Worm (Caenorhabditis elegans): ENCODE measurements around the gene C47D12.5.

C47D12.5 gene

ce11 chrII:11727438-11727837, 42.4 kb upstream of the C47D12.5 start:
- TF ChIP-seq R02D3.7 (tag; optimal IDR thresholded peaks at IDR 0.05), result no peak
- TF ChIP-seq nhr-76 (tag; optimal IDR thresholded peaks at IDR 0.05), result no peak
- no peak for TF ChIP-seq daf-12 (tag; optimal IDR thresholded peaks at IDR 0.05)
- TF ChIP-seq nhr-12 (tag; optimal IDR thresholded peaks at IDR 0.05), result no peak
- no peak for TF ChIP-seq lin-15B (tag; optimal IDR thresholded peaks at IDR 0.05)
- TF ChIP-seq ceh-82 (tag; optimal IDR thresholded peaks at IDR 0.05), result no peak
- no peak for TF ChIP-seq pha-4 (tag; optimal IDR thresholded peaks at IDR 0.05)
- TF ChIP-seq ztf-11 (tag; optimal IDR thresholded peaks at IDR 0.05), result no peak
- TF ChIP-seq lin-39 (tag; optimal IDR thresholded peaks at IDR 0.05), result no peak
- no peak for TF ChIP-seq aly-2 (tag; optimal IDR thresholded peaks at IDR 0.05)

DNA sequence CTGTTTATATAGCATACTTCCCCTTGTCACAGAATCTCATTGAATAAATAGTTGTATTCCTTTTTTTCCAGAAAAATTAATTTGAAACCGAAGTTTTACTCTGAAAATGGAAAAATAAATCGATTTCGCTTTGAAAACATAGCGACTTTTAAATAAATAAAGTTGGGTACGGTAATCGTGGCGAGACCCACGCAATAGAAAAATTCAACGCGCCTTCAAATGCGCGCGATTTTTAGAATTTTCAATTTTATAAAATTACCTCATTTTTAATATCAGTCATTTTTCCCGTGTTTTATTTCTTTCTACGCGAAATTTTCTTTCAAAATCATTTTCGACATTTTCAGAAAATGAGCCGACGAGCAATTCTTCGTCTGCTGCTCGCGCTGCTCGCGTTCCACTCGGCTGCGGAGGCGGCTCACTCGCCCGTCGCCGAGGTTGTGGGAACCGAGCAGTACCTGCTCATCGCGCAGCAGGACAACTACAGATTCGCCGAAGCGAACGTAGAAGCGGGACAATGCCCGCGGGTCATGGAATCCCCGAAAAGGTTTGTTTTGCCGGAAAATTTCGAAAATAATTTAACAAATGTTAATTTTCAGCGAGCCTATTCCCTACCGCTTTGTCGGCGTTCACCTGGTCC, 41.5 kb upstream of the C47D12.5 start, which contains the start of gene F13D12.5:
TSS of gene F13D12.5 (plus strand) at position 345 of the 637 bp plus-strand sequence.
- TF ChIP-seq pqm-1 (tag; optimal IDR thresholded peaks at IDR 0.05) (no peak), zag-1 (tag; optimal IDR thresholded peaks at IDR 0.05) (no peak), ceh-28 (tag; optimal IDR thresholded peaks at IDR 0.05) (no peak), unc-62 (GFP tag; optimal IDR thresholded peaks at IDR 0.05) (no peak), unc-39 (tag; optimal IDR thresholded peaks at IDR 0.05) (no peak), jun-1 (tag; optimal IDR thresholded peaks at IDR 0.05) (no peak), hmg-11 (tag; optimal IDR thresholded peaks at IDR 0.05) (no peak), sea-2 (GFP tag; optimal IDR thresholded peaks at IDR 0.05) (no peak), elt-2 (tag; optimal IDR thresholded peaks at IDR 0.05) (no peak), ZK546.5 (tag; optimal IDR thresholded peaks at IDR 0.05) (no peak), nhr-76 (tag; optimal IDR thresholded peaks at IDR 0.05) (no peak), nhr-77 (tag; optimal IDR thresholded peaks at IDR 0.05) (no peak), skn-1 (tag; optimal IDR thresholded peaks at IDR 0.05) (no peak), egl-27 (tag; optimal IDR thresholded peaks at IDR 0.05) (no peak), ama-1 (optimal IDR thresholded peaks at IDR 0.05) (no peak), nhr-11 (tag; optimal IDR thresholded peaks at IDR 0.05) (no peak), elt-3 (tag; optimal IDR thresholded peaks at IDR 0.05) (no peak), fkh-10 (GFP tag; optimal IDR thresholded peaks at IDR 0.05) (no peak), mdl-1 (tag; optimal IDR thresholded peaks at IDR 0.05) (no peak), nhr-43 (tag; optimal IDR thresholded peaks at IDR 0.05; ENCODE audit: poor library complexity, severe bottlenecking) (no peak)

- no peak for TF ChIP-seq nhr-77 (tag; optimal IDR thresholded peaks at IDR 0.05)
- no peak for TF ChIP-seq aly-2 (tag; optimal IDR thresholded peaks at IDR 0.05)
- no peak for TF ChIP-seq ztf-11 (tag; optimal IDR thresholded peaks at IDR 0.05)
These were observed 40.5 kb upstream of the C47D12.5 start for ce11 chrII:11725615-11726014.

- no peak for TF ChIP-seq nhr-23 (tag; optimal IDR thresholded peaks at IDR 0.05)
- TF ChIP-seq mml-1 (tag; optimal IDR thresholded peaks at IDR 0.05), result no peak
- no peak for TF ChIP-seq fos-1 (tag; optimal IDR thresholded peaks at IDR 0.05)
- peak; percentile 15 for TF ChIP-seq pha-4 (tag; optimal IDR thresholded peaks at IDR 0.05)
- no peak for TF ChIP-seq tbx-2 (tag; optimal IDR thresholded peaks at IDR 0.05)
- TF ChIP-seq jun-1 (tag; optimal IDR thresholded peaks at IDR 0.05), result no peak
- TF ChIP-seq fkh-2 (tag; optimal IDR thresholded peaks at IDR 0.05), result no peak
- no peak for TF ChIP-seq elt-2 (tag; optimal IDR thresholded peaks at IDR 0.05)
- no peak for TF ChIP-seq ceh-82 (tag; optimal IDR thresholded peaks at IDR 0.05)
- no peak for TF ChIP-seq nhr-25 (tag; optimal IDR thresholded peaks at IDR 0.05)
- peak; percentile 51 for TF ChIP-seq fkh-10 (GFP tag; optimal IDR thresholded peaks at IDR 0.05)
- no peak for TF ChIP-seq nhr-237 (tag; optimal IDR thresholded peaks at IDR 0.05)
- TF ChIP-seq R02D3.7 (tag; optimal IDR thresholded peaks at IDR 0.05), result no peak
- TF ChIP-seq eor-1 (tag; optimal IDR thresholded peaks at IDR 0.05), result no peak
- no peak for TF ChIP-seq nhr-77 (tag; optimal IDR thresholded peaks at IDR 0.05)
- no peak for TF ChIP-seq ceh-16 (tag; optimal IDR thresholded peaks at IDR 0.05)
- TF ChIP-seq nhr-43 (tag; optimal IDR thresholded peaks at IDR 0.05; ENCODE audit: poor library complexity, severe bottlenecking), result no peak
- no peak for TF ChIP-seq egl-5 (tag; optimal IDR thresholded peaks at IDR 0.05)
- no peak for TF ChIP-seq aly-2 (tag; optimal IDR thresholded peaks at IDR 0.05)
- peak; percentile 26 for TF ChIP-seq hmg-11 (tag; optimal IDR thresholded peaks at IDR 0.05)
- no peak for TF ChIP-seq pqm-1 (tag; optimal IDR thresholded peaks at IDR 0.05)
- no peak for TF ChIP-seq unc-39 (tag; optimal IDR thresholded peaks at IDR 0.05)
- TF ChIP-seq ZK546.5 (tag; optimal IDR thresholded peaks at IDR 0.05), result no peak
- no peak for TF ChIP-seq ceh-9 (tag; optimal IDR thresholded peaks at IDR 0.05)
- peak; percentile 68 for TF ChIP-seq nfya-1 (tag; optimal IDR thresholded peaks at IDR 0.05; ENCODE audit: insufficient read depth)
- TF ChIP-seq ztf-4 (tag; optimal IDR thresholded peaks at IDR 0.05), result no peak
- no peak for TF ChIP-seq nhr-67 (tag; optimal IDR thresholded peaks at IDR 0.05)
- TF ChIP-seq elt-3 (tag; optimal IDR thresholded peaks at IDR 0.05), result no peak
- TF ChIP-seq lin-15B (tag; optimal IDR thresholded peaks at IDR 0.05), result peak; percentile 20
- no peak for TF ChIP-seq nhr-76 (tag; optimal IDR thresholded peaks at IDR 0.05)
- no peak for TF ChIP-seq nhr-11 (tag; optimal IDR thresholded peaks at IDR 0.05)
- TF ChIP-seq elt-1 (tag; optimal IDR thresholded peaks at IDR 0.05), result no peak
- peak; percentile 75 for TF ChIP-seq lin-39 (tag; optimal IDR thresholded peaks at IDR 0.05)
- no peak for TF ChIP-seq ceh-28 (tag; optimal IDR thresholded peaks at IDR 0.05)
These were observed 39.3 kb upstream of the C47D12.5 start for ce11 chrII:11724362-11724761.
